Worm (Caenorhabditis elegans): ENCODE results near the gene C56G3.2.

- TF ChIP-seq nhr-6 (tag; optimal IDR thresholded peaks at IDR 0.05) (no peak), mdl-1 (tag; optimal IDR thresholded peaks at IDR 0.05) (no peak), C34F6.9 (tag; optimal IDR thresholded peaks at IDR 0.05) (no peak), unc-39 (tag; optimal IDR thresholded peaks at IDR 0.05) (no peak), nhr-12 (tag; optimal IDR thresholded peaks at IDR 0.05) (no peak)
Measured at ce11 chrX:7398584-7398983, 33.2 kb downstream of the C56G3.2 start, which contains the start of gene C10A4.10.
